Worm (Caenorhabditis elegans) whole organism, late embryonic: ENCODE measurements around the gene Y47D7A.9.

Experiments used
- ama-1 ChIP-seq: fragments of 150-350 bp; optimal IDR thresholded peaks from 2 replicates; lab custom pipeline; 2014
- ceh-14 ChIP-seq: sonication (generic microtip); optimal IDR thresholded peaks from 2 replicates; lab custom pipeline; 2016; ENCODE audit warnings: missing genotype, missing genetic modification characterization, missing compliant biosample characterization
- ceh-2 ChIP-seq: sonication (generic microtip); optimal IDR thresholded peaks from 2 replicates; lab custom pipeline; 2016; ENCODE audit warnings: missing genotype, missing genetic modification characterization, missing compliant biosample characterization
- ceh-9 ChIP-seq: sonication (generic microtip); optimal IDR thresholded peaks from 2 replicates; lab custom pipeline; 2016; ENCODE audit warnings: mild to moderate bottlenecking, missing genetic modification characterization, inconsistent platforms, missing compliant biosample characterization
- pha-2 ChIP-seq: sonication (generic microtip); optimal IDR thresholded peaks from 2 replicates; lab custom pipeline; 2017; ENCODE audit warnings: mild to moderate bottlenecking, missing genetic modification characterization, missing compliant biosample characterization
- pha-4 ChIP-seq: fragments of 150-350 bp; optimal IDR thresholded peaks from 2 replicates; lab custom pipeline; 2018; ENCODE audit warnings: missing biosample characterization, missing genetic modification reagents, missing genetic modification characterization
- pros-1 ChIP-seq: fragments of 150-350 bp; optimal IDR thresholded peaks from 2 replicates; lab custom pipeline; 2014; ENCODE audit warnings: missing biosample characterization, missing genetic modification reagents, missing genetic modification characterization
- rnt-1 ChIP-seq: sonication (generic microtip); optimal IDR thresholded peaks from 2 replicates; lab custom pipeline; 2016; ENCODE audit warnings: missing genetic modification characterization, missing compliant biosample characterization
- unc-86 ChIP-seq: sonication (generic microtip); optimal IDR thresholded peaks from 2 replicates; lab custom pipeline; 2016; ENCODE audit warnings: missing genetic modification characterization, missing compliant biosample characterization

- TF ChIP-seq ceh-2 (tag; lab: Kevin White, UChicago): no peak
- TF ChIP-seq rnt-1: no peak
- no peak for TF ChIP-seq unc-86 (tag; lab: Kevin White, UChicago)
- no peak for TF ChIP-seq pha-2 (tag; lab: Kevin White, UChicago)
- no peak for TF ChIP-seq pha-4
- no peak for TF ChIP-seq ceh-9 (tag; lab: Kevin White, UChicago)
- TF ChIP-seq ceh-14 (tag; lab: Kevin White, UChicago): no peak
- no peak for TF ChIP-seq ama-1 (lab: Kevin White, UChicago)
- TF ChIP-seq pros-1 (tag; lab: Kevin White, UChicago): no peak
These were observed 5.8 kb upstream of the Y47D7A.9 start, which contains the start of gene Y47D7A.12 for ce11 chrV:4429576-4429975.
